Worm (Caenorhabditis elegans): Measurements from ENCODE around the gene mics-1.

DNA sequence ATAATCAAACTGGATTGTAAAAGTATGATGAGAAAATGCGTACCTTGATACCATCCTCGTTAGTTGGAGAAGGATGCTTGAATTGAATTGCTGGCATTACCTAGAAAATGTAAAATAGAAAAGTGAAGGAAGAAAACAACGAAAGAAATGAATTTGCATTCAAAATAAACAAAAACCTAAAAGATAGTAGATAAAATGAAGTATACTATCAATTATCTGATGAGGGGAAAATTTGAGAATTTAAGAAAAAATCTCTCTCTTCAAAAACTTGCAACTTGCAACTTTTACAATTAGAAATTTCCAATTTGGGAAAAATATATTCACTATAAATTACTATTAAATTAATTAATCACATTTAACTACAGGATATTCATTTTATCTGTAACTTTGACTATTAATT is 16.7 kb upstream of the mics-1 start, which contains the start of gene T21C9.11:
- TF ChIP-seq mab-5 (tag; optimal IDR thresholded peaks at IDR 0.05), result no peak
- no peak for TF ChIP-seq lsy-2 (tag; optimal IDR thresholded peaks at IDR 0.05)
- no peak for TF ChIP-seq ztf-11 (tag; optimal IDR thresholded peaks at IDR 0.05)
- TF ChIP-seq pha-4 (tag; optimal IDR thresholded peaks at IDR 0.05), result no peak
- no peak for TF ChIP-seq elt-1 (tag; optimal IDR thresholded peaks at IDR 0.05; ENCODE audit: borderline replicate concordance, insufficient read depth)
- no peak for TF ChIP-seq elt-3 (tag; optimal IDR thresholded peaks at IDR 0.05)
- TF ChIP-seq ces-1 (GFP tag; optimal IDR thresholded peaks at IDR 0.05), result no peak
- no peak for TF ChIP-seq blmp-1 (tag; optimal IDR thresholded peaks at IDR 0.05)
- no peak for TF ChIP-seq unc-39 (tag; optimal IDR thresholded peaks at IDR 0.05)
- no peak for TF ChIP-seq flh-1 (GFP tag; optimal IDR thresholded peaks at IDR 0.05)
- TF ChIP-seq hlh-1 (tag; optimal IDR thresholded peaks at IDR 0.05), result no peak
- TF ChIP-seq unc-62 (GFP tag; optimal IDR thresholded peaks at IDR 0.05), result no peak

Data from whole organism, mixed stage, embryonic.